Fruit fly (Drosophila melanogaster): ENCODE data around the gene pn.

Gene pn

dm6 chrX:2136831-2137452 lies 44.1 kb upstream of the pn start:
- peak; percentile 100 for TF ChIP-seq ac (GFP tag; optimal IDR thresholded peaks at IDR 0.05)
- TF ChIP-seq rib (GFP tag; IDR thresholded peaks at IDR 0.05), result peak; percentile 100
- peak; percentile 100 for TF ChIP-seq CG10979 (tag; optimal IDR thresholded peaks at IDR 0.05)
- peak; percentile 100 for TF ChIP-seq CG11398 (GFP tag; optimal IDR thresholded peaks at IDR 0.05)
- peak; percentile 100 for TF ChIP-seq CG16779 (GFP tag; IDR thresholded peaks at IDR 0.05)
- TF ChIP-seq sisA (GFP tag; IDR thresholded peaks at IDR 0.05), result peak; percentile 100
- peak; percentile 100 for TF ChIP-seq Usf (GFP tag; optimal IDR thresholded peaks at IDR 0.05)
- TF ChIP-seq CG7839 (tag; optimal IDR thresholded peaks at IDR 0.05), result peak; percentile 100
- TF ChIP-seq Atf6 (GFP tag; IDR thresholded peaks at IDR 0.05), result peak; percentile 100
- peak in 1 of 2 experiments; percentile 84 for TF ChIP-seq pan (optimal IDR thresholded peaks at IDR 0.05)
- TF ChIP-seq pan (GFP tag; optimal IDR thresholded peaks at IDR 0.05 in 1 of 2, IDR thresholded peaks at IDR 0.05 in 1 of 2), result peak; percentile 85 to 100
- TF ChIP-seq CG9215 (GFP tag; IDR thresholded peaks at IDR 0.05), result peak; percentile 99
- peak; percentile 100 for TF ChIP-seq schlank (tag; optimal IDR thresholded peaks at IDR 0.05)
- peak; percentile 100 for TF ChIP-seq Optix (GFP tag; IDR thresholded peaks at IDR 0.05)
- TF ChIP-seq CG12155 (GFP tag; optimal IDR thresholded peaks at IDR 0.05), result peak; percentile 99
- peak; percentile 95 for TF ChIP-seq CG8478 (optimal IDR thresholded peaks at IDR 0.05)
- peak; percentile 100 for TF ChIP-seq CG10209 (GFP tag; optimal IDR thresholded peaks at IDR 0.05)
- peak; percentile 99 for TF ChIP-seq kni (GFP tag; optimal IDR thresholded peaks at IDR 0.05)
- TF ChIP-seq Myb (GFP tag; optimal IDR thresholded peaks at IDR 0.05), result peak; percentile 97
- peak; percentile 99 for TF ChIP-seq CG31224 (GFP tag; IDR thresholded peaks at IDR 0.05)
- peak; percentile 1 for TF ChIP-seq Lpt (GFP tag; optimal IDR thresholded peaks at IDR 0.05)
- peak; percentile 100 for TF ChIP-seq mam (GFP tag; optimal IDR thresholded peaks at IDR 0.05)
- TF ChIP-seq CG11504 (tag; optimal IDR thresholded peaks at IDR 0.05), result peak; percentile 99
- TF ChIP-seq disco-r (GFP tag; optimal IDR thresholded peaks at IDR 0.05), result peak; percentile 100
- TF ChIP-seq dati (GFP tag; IDR thresholded peaks at IDR 0.05), result peak; percentile 100
- no peak for TF ChIP-seq hb (GFP tag; IDR thresholded peaks at IDR 0.05; ENCODE audit: partially characterized antibody)
- TF ChIP-seq CG3163 (GFP tag; optimal IDR thresholded peaks at IDR 0.05), result peak; percentile 96
- TF ChIP-seq gro (GFP tag; optimal IDR thresholded peaks at IDR 0.05), result peak; percentile 100
- peak; percentile 91 for TF ChIP-seq z (GFP tag; IDR thresholded peaks at IDR 0.05)
- peak; percentile 100 for TF ChIP-seq CG4404 (GFP tag; IDR thresholded peaks at IDR 0.05)
- TF ChIP-seq CG8924 (tag; optimal IDR thresholded peaks at IDR 0.05), result peak; percentile 100
- peak; percentile 100 for TF ChIP-seq CG1647 (GFP tag; optimal IDR thresholded peaks at IDR 0.05)
- TF ChIP-seq br (optimal IDR thresholded peaks at IDR 0.05), result no peak
- peak; percentile 93 for TF ChIP-seq Adf1 (GFP tag; IDR thresholded peaks at IDR 0.05)
- peak; percentile 97 for TF ChIP-seq exex (tag; optimal IDR thresholded peaks at IDR 0.05)
- TF ChIP-seq CG9932 (GFP tag; IDR thresholded peaks at IDR 0.05), result peak; percentile 100
- peak; percentile 100 for TF ChIP-seq CG33213 (GFP tag; optimal IDR thresholded peaks at IDR 0.05)
- peak; percentile 100 for TF ChIP-seq zfh2 (GFP tag; optimal IDR thresholded peaks at IDR 0.05)
- TF ChIP-seq amos (GFP tag; IDR thresholded peaks at IDR 0.05; ENCODE audit: partially characterized antibody), result no peak
- peak; percentile 100 for TF ChIP-seq dpn (GFP tag; optimal IDR thresholded peaks at IDR 0.05)
- TF ChIP-seq CG8089 (GFP tag; optimal IDR thresholded peaks at IDR 0.05), result peak; percentile 100
- peak; percentile 100 for TF ChIP-seq dan (GFP tag; IDR thresholded peaks at IDR 0.05)
- TF ChIP-seq dmrt99B (tag; optimal IDR thresholded peaks at IDR 0.05), result peak; percentile 100
- TF ChIP-seq Ptx1 (GFP tag; IDR thresholded peaks at IDR 0.05), result peak; percentile 100
- TF ChIP-seq tgo (GFP tag; IDR thresholded peaks at IDR 0.05), result peak; percentile 100
- peak; percentile 100 for TF ChIP-seq CG12299 (tag; optimal IDR thresholded peaks at IDR 0.05)
- peak; percentile 100 for TF ChIP-seq Dbx (GFP tag; IDR thresholded peaks at IDR 0.05)
- peak; percentile 99 for TF ChIP-seq odd (GFP tag; optimal IDR thresholded peaks at IDR 0.05)
- TF ChIP-seq CG33557 (GFP tag; optimal IDR thresholded peaks at IDR 0.05), result peak; percentile 100
- peak; percentile 100 for TF ChIP-seq CG10654 (GFP tag; optimal IDR thresholded peaks at IDR 0.05)
- TF ChIP-seq Ravus (GFP tag; IDR thresholded peaks at IDR 0.05), result peak; percentile 100
- peak; percentile 100 for TF ChIP-seq CG10366 (GFP tag; IDR thresholded peaks at IDR 0.05)
